Fruit fly (Drosophila melanogaster): ENCODE measurements around the gene Atg2.

- TF ChIP-seq CG32121 (GFP tag; IDR thresholded peaks at IDR 0.05) (peak; percentile 82), CG12605 (GFP tag; IDR thresholded peaks at IDR 0.05) (peak; percentile 30; the same call in 1 of the 2 replicates), fd96Ca (GFP tag; IDR thresholded peaks at IDR 0.05) (peak; percentile 77; the same call in 2 of the 3 replicates), Ets98B (GFP tag; IDR thresholded peaks at IDR 0.05) (peak; percentile 80), CG8159 (tag; optimal IDR thresholded peaks at IDR 0.05) (peak; percentile 14), CG10348 (GFP tag; IDR thresholded peaks at IDR 0.05) (0 out of 2 replicates have a peak, but pooled peaks have one; percentile 38), D1 (tag; optimal IDR thresholded peaks at IDR 0.05) (no peak), CG4496 (GFP tag; IDR thresholded peaks at IDR 0.05) (peak; percentile 86), CG13204 (GFP tag; optimal IDR thresholded peaks at IDR 0.05) (no peak), rn (GFP tag; IDR thresholded peaks at IDR 0.05) (0 out of 2 replicates have a peak, but pooled peaks have one; percentile 15), Pif1A (GFP tag; optimal IDR thresholded peaks at IDR 0.05) (peak; percentile 46)
These were observed 40.9 kb upstream of the Atg2 start for dm6 chr3L:2733208-2733607.

All from whole organism, pupa.